Fruit fly (Drosophila melanogaster) whole organism, pupa: ENCODE measurements around the gene Mfap1.
A peak's percentile ranks its signal among the peaks of the same experiment; 100 is the strongest.

Source experiments
- CG10348 ChIP-seq: fragments of 200-800 bp; sonication (Bioruptor generic); IDR thresholded peaks from 2 replicates; pipeline ENCODE4 v1.3.6; 2022; ENCODE audit warnings: missing biosample characterization, missing genetic modification characterization
- CG12605 ChIP-seq: fragments of 200-800 bp; sonication (Bioruptor generic); IDR thresholded peaks from 2 replicates; pipeline ENCODE4 v1.3.6; 2022; ENCODE audit warnings: missing biosample characterization, missing genetic modification characterization
- CG13204 ChIP-seq: fragments of 200-800 bp; sonication (Bioruptor generic); optimal IDR thresholded peaks from 2 replicates; lab custom pipeline; 2018; ENCODE audit warnings: missing biosample characterization, mild to moderate bottlenecking, missing genetic modification characterization, moderate library complexity
- CG14655 ChIP-seq: fragments of 200-800 bp; sonication (Bioruptor generic); optimal IDR thresholded peaks from 3 replicates; lab custom pipeline; 2017; ENCODE audit warnings: mild to moderate bottlenecking, missing biosample characterization, missing genetic modification reagents, missing genetic modification characterization
- CG15710 ChIP-seq: fragments of 200-800 bp; sonication (Bioruptor generic); optimal IDR thresholded peaks from 2 replicates; lab custom pipeline; 2018; ENCODE audit warnings: missing biosample characterization, mild to moderate bottlenecking, missing genetic modification characterization, moderate library complexity
- CG17806 ChIP-seq: fragments of 200-800 bp; sonication (Bioruptor generic); optimal IDR thresholded peaks from 2 replicates; lab custom pipeline; 2018; ENCODE audit warnings: missing biosample characterization, mild to moderate bottlenecking, missing genetic modification characterization, moderate library complexity
- CG32121 ChIP-seq: fragments of 200-800 bp; sonication (Bioruptor generic); IDR thresholded peaks from 2 replicates; pipeline ENCODE4 v1.3.6; 2022; ENCODE audit warnings: missing biosample characterization, missing genetic modification characterization
- CG34367 ChIP-seq: fragments of 200-800 bp; sonication (Bioruptor generic); optimal IDR thresholded peaks from 2 replicates; lab custom pipeline; 2018; ENCODE audit warnings: missing biosample characterization, mild to moderate bottlenecking, missing genetic modification characterization
- CG4496 ChIP-seq: fragments of 200-800 bp; sonication (Bioruptor generic); IDR thresholded peaks from 3 replicates; pipeline ENCODE4 v1.3.6; 2022; ENCODE audit warnings: missing biosample characterization, missing genetic modification characterization
- CG8159 ChIP-seq: fragments of 200-800 bp; sonication (Bioruptor generic); optimal IDR thresholded peaks from 3 replicates; lab custom pipeline; 2018; ENCODE audit warnings: missing biosample characterization, mild to moderate bottlenecking, missing genetic modification characterization, moderate library complexity
- CG8301 ChIP-seq: fragments of 200-800 bp; sonication (Bioruptor generic); optimal IDR thresholded peaks from 2 replicates; lab custom pipeline; 2018; ENCODE audit warnings: missing biosample characterization, mild to moderate bottlenecking, missing genetic modification characterization
- CG9948 ChIP-seq: fragments of 200-800 bp; sonication (Bioruptor generic); optimal IDR thresholded peaks from 2 replicates; lab custom pipeline; 2018; ENCODE audit warnings: missing biosample characterization, mild to moderate bottlenecking, missing genetic modification characterization, moderate library complexity
- D1 ChIP-seq: fragments of 200-800 bp; sonication (Bioruptor generic); optimal IDR thresholded peaks from 2 replicates; lab custom pipeline; 2018; ENCODE audit warnings: missing biosample characterization, mild to moderate bottlenecking, missing genetic modification characterization, moderate library complexity
- EcR ChIP-seq: fragments of 200-800 bp; sonication (Bioruptor generic); optimal IDR thresholded peaks from 3 replicates; lab custom pipeline; 2019; ENCODE audit warnings: missing biosample characterization, missing genetic modification characterization, mild to moderate bottlenecking, moderate library complexity, missing genetic modification reagents
- Ets98B ChIP-seq: fragments of 200-800 bp; sonication (Bioruptor generic); IDR thresholded peaks from 2 replicates; pipeline ENCODE4 v1.3.6; 2022; ENCODE audit warnings: missing biosample characterization, missing genetic modification characterization
- Pif1A ChIP-seq: fragments of 200-800 bp; sonication (Bioruptor generic); optimal IDR thresholded peaks from 3 replicates; lab custom pipeline; 2016; ENCODE audit warnings: missing biosample characterization, missing genetic modification characterization
- Pif1B ChIP-seq: fragments of 200-800 bp; sonication (Bioruptor generic); optimal IDR thresholded peaks from 3 replicates; lab custom pipeline; 2016; ENCODE audit warnings: missing biosample characterization, missing genetic modification characterization
- Snoo ChIP-seq: fragments of 200-800 bp; sonication (Bioruptor generic); optimal IDR thresholded peaks from 3 replicates; lab custom pipeline; 2017; ENCODE audit warnings: missing biosample characterization, mild to moderate bottlenecking, missing genetic modification characterization, inconsistent platforms
- fd96Ca ChIP-seq: fragments of 200-800 bp; sonication (Bioruptor generic); IDR thresholded peaks from 3 replicates; pipeline ENCODE4 v1.3.6; 2022; ENCODE audit warnings: missing biosample characterization, missing genetic modification characterization
- gl ChIP-seq: fragments of 200-800 bp; sonication (Bioruptor generic); optimal IDR thresholded peaks from 2 replicates; lab custom pipeline; 2018; ENCODE audit warnings: missing biosample characterization, mild to moderate bottlenecking, missing genetic modification characterization
- rn ChIP-seq: fragments of 200-800 bp; sonication (Bioruptor generic); IDR thresholded peaks from 2 replicates; pipeline ENCODE4 v1.3.6; 2022; ENCODE audit warnings: missing biosample characterization, missing genetic modification characterization

Mfap1 gene

dm6 chr3L:1920943-1921342 is 19.9 kb upstream of the Mfap1 start, which contains the start of gene Dbx:
Dbx (plus strand) TSS chr3L:1921307.
- TF ChIP-seq fd96Ca (GFP tag; lab: Robert Waterston, UW), result no peak
- TF ChIP-seq CG32121 (GFP tag; lab: Robert Waterston, UW), result no peak
- TF ChIP-seq CG14655 (GFP tag; lab: Kevin White, UChicago), result no peak
- TF ChIP-seq CG4496 (GFP tag; lab: Robert Waterston, UW), result no peak
- TF ChIP-seq CG8301 (tag; lab: Kevin White, UChicago), result no peak
- TF ChIP-seq rn (GFP tag; lab: Robert Waterston, UW), result no peak
- no peak for TF ChIP-seq CG10348 (GFP tag; lab: Robert Waterston, UW)
- no peak for TF ChIP-seq EcR (GFP tag; lab: Kevin White, UChicago)
- TF ChIP-seq CG15710 (tag; lab: Kevin White, UChicago), result no peak
- TF ChIP-seq CG34367, result no peak
- no peak for TF ChIP-seq Pif1B (GFP tag; lab: Kevin White, UChicago)
- no peak for TF ChIP-seq CG8159 (tag; lab: Kevin White, UChicago)
- TF ChIP-seq, all 21 proteins: peak for 0

- no peak for TF ChIP-seq CG9948
- TF ChIP-seq CG14655 (GFP tag; lab: Kevin White, UChicago), result no peak
- TF ChIP-seq Pif1B (GFP tag; lab: Kevin White, UChicago), result no peak
- TF ChIP-seq CG17806, result no peak
- no peak for TF ChIP-seq D1 (tag; lab: Kevin White, UChicago)
- TF ChIP-seq CG10348 (GFP tag; lab: Robert Waterston, UW), result no peak
- no peak for TF ChIP-seq Pif1A (GFP tag; lab: Kevin White, UChicago)
- no peak for TF ChIP-seq CG34367
- no peak for TF ChIP-seq fd96Ca (GFP tag; lab: Robert Waterston, UW)
- TF ChIP-seq CG4496 (GFP tag; lab: Robert Waterston, UW), result no peak
Observed at dm6 chr3L:1928959-1929358, 11.9 kb upstream of the Mfap1 start.

- TF ChIP-seq CG4496 (GFP tag; lab: Robert Waterston, UW), result peak; percentile 64
- peak; percentile 59 for TF ChIP-seq CG14655 (GFP tag; lab: Kevin White, UChicago)
- TF ChIP-seq rn (GFP tag; lab: Robert Waterston, UW), result no peak
- no peak for TF ChIP-seq CG12605 (GFP tag; lab: Robert Waterston, UW)
- peak; percentile 6 for TF ChIP-seq Pif1B (GFP tag; lab: Kevin White, UChicago)
- no peak for TF ChIP-seq EcR (GFP tag; lab: Kevin White, UChicago)
- TF ChIP-seq CG32121 (GFP tag; lab: Robert Waterston, UW), result 0 out of 2 replicates have a peak, but pooled peaks have one; percentile 14
- TF ChIP-seq Ets98B (GFP tag; lab: Robert Waterston, UW), result no peak; the same call in 1 of the 2 replicates
- TF ChIP-seq CG8301 (tag; lab: Kevin White, UChicago), result peak; percentile 49
- no peak for TF ChIP-seq CG17806
- no peak for TF ChIP-seq Snoo (tag; lab: Kevin White, UChicago)
- TF ChIP-seq CG9948, result no peak
- no peak for TF ChIP-seq gl (tag; lab: Kevin White, UChicago)
- peak; percentile 14 for TF ChIP-seq CG8159 (tag; lab: Kevin White, UChicago)
- TF ChIP-seq, all 21 proteins: peak for 6
Observed at dm6 chr3L:1937469-1937868, 3.4 kb upstream of the Mfap1 start.

dm6 chr3L:1938767-1939166 is 2.1 kb upstream of the Mfap1 start, which contains the start of the genes CG46523 and CG5687:
CG46523 (minus strand) TSS chr3L:1939103.
CG5687 (minus strand) TSS chr3L:1939103.
- peak; percentile 59; the same call in 2 of the 3 replicates for TF ChIP-seq CG4496 (GFP tag; lab: Robert Waterston, UW)
- no peak for TF ChIP-seq D1 (tag; lab: Kevin White, UChicago)

dm6 chr3L:1939983-1940504 is 824 bp upstream of the Mfap1 start:
- TF ChIP-seq Ets98B (GFP tag; lab: Robert Waterston, UW) (no peak), CG4496 (GFP tag; lab: Robert Waterston, UW) (0 out of 3 replicates have a peak, but pooled peaks have one; percentile 13)

- 0 out of 3 replicates have a peak, but pooled peaks have one; percentile 40 for TF ChIP-seq fd96Ca (GFP tag; lab: Robert Waterston, UW)
- TF ChIP-seq Ets98B (GFP tag; lab: Robert Waterston, UW), result no peak
Observed at dm6 chr3L:1947463-1948126, 6.7 kb downstream of the Mfap1 start, which contains the start of the genes mu2 and Cnb. mu2 (minus strand) TSS chr3L:1947475. Cnb (plus strand) TSS chr3L:1947565.

- no peak for TF ChIP-seq D1 (tag; lab: Kevin White, UChicago)
- peak; percentile 98 for TF ChIP-seq Ets98B (GFP tag; lab: Robert Waterston, UW)
- TF ChIP-seq CG13204 (GFP tag; lab: Kevin White, UChicago), result peak; percentile 82
- TF ChIP-seq CG10348 (GFP tag; lab: Robert Waterston, UW), result peak; percentile 91
- no peak for TF ChIP-seq Snoo (tag; lab: Kevin White, UChicago)
- TF ChIP-seq CG8159 (tag; lab: Kevin White, UChicago), result peak; percentile 89
- peak; percentile 93 for TF ChIP-seq CG15710 (tag; lab: Kevin White, UChicago)
- peak; percentile 97 for TF ChIP-seq CG14655 (GFP tag; lab: Kevin White, UChicago)
- peak; percentile 95 for TF ChIP-seq rn (GFP tag; lab: Robert Waterston, UW)
- TF ChIP-seq Pif1A (GFP tag; lab: Kevin White, UChicago), result peak; percentile 95
- TF ChIP-seq EcR (GFP tag; lab: Kevin White, UChicago), result no peak
- peak; percentile 99 for TF ChIP-seq CG4496 (GFP tag; lab: Robert Waterston, UW)
- peak; percentile 93 for TF ChIP-seq Pif1B (GFP tag; lab: Kevin White, UChicago)
- TF ChIP-seq fd96Ca (GFP tag; lab: Robert Waterston, UW), result peak; percentile 98
- TF ChIP-seq CG17806, result peak; percentile 92
- peak; percentile 86 for TF ChIP-seq gl (tag; lab: Kevin White, UChicago)
- TF ChIP-seq CG34367, result peak; percentile 93
- peak; percentile 97 for TF ChIP-seq CG32121 (GFP tag; lab: Robert Waterston, UW)
- TF ChIP-seq CG9948, result peak; percentile 87
- TF ChIP-seq CG12605 (GFP tag; lab: Robert Waterston, UW), result peak; percentile 98
- TF ChIP-seq CG8301 (tag; lab: Kevin White, UChicago), result peak; percentile 95
Observed at dm6 chr3L:1962964-1963363, 22.1 kb downstream of the Mfap1 start, which contains the start of gene SCOT. SCOT (plus strand) TSS chr3L:1963143.
